Fruit fly (Drosophila melanogaster) whole organism, embryonic: ENCODE measurements around the gene SamDC.

Experiments used
- Asciz ChIP-seq: fragments of 200-800 bp; sonication (Bioruptor generic); optimal IDR thresholded peaks from 2 replicates; lab custom pipeline; 2017; ENCODE audit warnings: missing biosample characterization, mild to moderate bottlenecking, missing genetic modification characterization, missing genetic modification reagents
- Awh ChIP-seq: fragments of 200-800 bp; sonication (Bioruptor generic); IDR thresholded peaks from 2 replicates; pipeline ENCODE4, ENCODE4 v1.3.6; 2022; ENCODE audit warnings: missing biosample characterization, missing genetic modification characterization
- Bteb2 ChIP-seq: fragments of 200-800 bp; sonication (Bioruptor generic); optimal IDR thresholded peaks from 2 replicates; lab custom pipeline; 2016; ENCODE audit warnings: missing biosample characterization, missing genetic modification characterization
- CG10147 ChIP-seq: fragments of 200-800 bp; sonication (Bioruptor generic); optimal IDR thresholded peaks from 2 replicates; lab custom pipeline; 2019; ENCODE audit warnings: missing biosample characterization, mild to moderate bottlenecking, missing genetic modification characterization, moderate library complexity
- CG10209 ChIP-seq: fragments of 200-800 bp; sonication (Bioruptor generic); optimal IDR thresholded peaks from 3 replicates; lab custom pipeline; 2017; ENCODE audit warnings: missing biosample characterization, mild to moderate bottlenecking, missing genetic modification characterization, missing genetic modification reagents
- CG10543 ChIP-seq: fragments of 200-800 bp; sonication (Bioruptor generic); optimal IDR thresholded peaks from 3 replicates; lab custom pipeline; 2017; ENCODE audit warnings: missing biosample characterization, mild to moderate bottlenecking, missing genetic modification characterization, moderate library complexity
- CG12299 ChIP-seq: fragments of 200-800 bp; sonication (Bioruptor generic); optimal IDR thresholded peaks from 2 replicates; lab custom pipeline; 2018; ENCODE audit warnings: missing biosample characterization, mild to moderate bottlenecking, missing genetic modification characterization
- CG13775 ChIP-seq: fragments of 200-800 bp; sonication (Bioruptor generic); optimal IDR thresholded peaks from 3 replicates; lab custom pipeline; 2017; ENCODE audit warnings: missing biosample characterization, mild to moderate bottlenecking, missing genetic modification characterization
- CG14441 ChIP-seq: fragments of 200-800 bp; sonication (Bioruptor generic); IDR thresholded peaks from 2 replicates; pipeline ENCODE4 v1.3.6; 2022; ENCODE audit warnings: missing biosample characterization, missing genetic modification characterization
- CG14710 ChIP-seq: fragments of 200-800 bp; sonication (Bioruptor generic); optimal IDR thresholded peaks from 3 replicates; lab custom pipeline; 2019; ENCODE audit warnings: missing biosample characterization, mild to moderate bottlenecking, missing genetic modification characterization, moderate library complexity
- CG17359 ChIP-seq: fragments of 200-800 bp; sonication (Bioruptor generic); optimal IDR thresholded peaks from 3 replicates; lab custom pipeline; 2018; ENCODE audit warnings: missing biosample characterization, mild to moderate bottlenecking, missing genetic modification characterization, moderate library complexity
- CG17385 ChIP-seq: fragments of 200-800 bp; sonication (Bioruptor generic); optimal IDR thresholded peaks from 3 replicates; lab custom pipeline; 2018; ENCODE audit warnings: missing biosample characterization, mild to moderate bottlenecking, missing genetic modification characterization
- CG18599 ChIP-seq: fragments of 200-800 bp; sonication (Bioruptor generic); optimal IDR thresholded peaks from 3 replicates; lab custom pipeline; 2017; ENCODE audit warnings: missing biosample characterization, missing genetic modification characterization, mild to moderate bottlenecking, moderate library complexity, missing genetic modification reagents
- CG31388 ChIP-seq: fragments of 200-800 bp; sonication (Bioruptor generic); optimal IDR thresholded peaks from 2 replicates; lab custom pipeline; 2016; ENCODE audit warnings: missing biosample characterization, missing genetic modification characterization
- CG33213 ChIP-seq: fragments of 200-800 bp; sonication (Bioruptor generic); optimal IDR thresholded peaks from 3 replicates; lab custom pipeline; 2016; ENCODE audit warnings: missing biosample characterization, missing genetic modification characterization
- CG34224 ChIP-seq: fragments of 200-800 bp; sonication (Bioruptor generic); IDR thresholded peaks from 3 replicates; pipeline ENCODE4 v1.3.6; 2022; ENCODE audit warnings: missing biosample characterization, missing genetic modification characterization; ENCODE audit not compliant: partially characterized antibody
- CG3847 ChIP-seq: fragments of 200-800 bp; sonication (Bioruptor generic); IDR thresholded peaks from 2 replicates; pipeline ENCODE4 v1.3.6; 2022; ENCODE audit warnings: missing biosample characterization, missing genetic modification characterization
- CG3995 ChIP-seq: fragments of 200-800 bp; sonication (Bioruptor generic); optimal IDR thresholded peaks from 3 replicates; lab custom pipeline; 2016; ENCODE audit warnings: missing biosample characterization, missing genetic modification characterization
- CG6689 ChIP-seq: fragments of 200-800 bp; sonication (Bioruptor generic); IDR thresholded peaks from 2 replicates; pipeline ENCODE4 v1.3.6; 2022; ENCODE audit warnings: missing biosample characterization, missing genetic modification characterization
- CG6765 ChIP-seq: fragments of 200-800 bp; sonication (Bioruptor generic); optimal IDR thresholded peaks from 3 replicates; lab custom pipeline; 2017; ENCODE audit warnings: missing biosample characterization, mild to moderate bottlenecking, missing genetic modification characterization
- CG6813 ChIP-seq: fragments of 200-800 bp; sonication (Bioruptor generic); optimal IDR thresholded peaks from 2 replicates; lab custom pipeline; 2017; ENCODE audit warnings: missing biosample characterization, missing genetic modification characterization, mild to moderate bottlenecking, moderate library complexity, missing genetic modification reagents
- CG7372 ChIP-seq: fragments of 200-800 bp; sonication (Bioruptor generic); IDR thresholded peaks from 2 replicates; pipeline ENCODE4 v1.3.6; 2022; ENCODE audit warnings: missing biosample characterization, missing genetic modification characterization
- CG8388 ChIP-seq: fragments of 200-800 bp; sonication (Bioruptor generic); optimal IDR thresholded peaks from 2 replicates; lab custom pipeline; 2019; ENCODE audit warnings: missing biosample characterization, mild to moderate bottlenecking, missing genetic modification characterization, moderate library complexity
- CG9215 ChIP-seq: fragments of 200-800 bp; sonication (Bioruptor generic); IDR thresholded peaks from 2 replicates; pipeline ENCODE4 v1.3.6; 2022; ENCODE audit warnings: missing biosample characterization, missing genetic modification characterization
- CHES-1-like ChIP-seq: fragments of 200-800 bp; sonication (Bioruptor generic); optimal IDR thresholded peaks from 2 replicates; lab custom pipeline; 2016; ENCODE audit warnings: missing biosample characterization, missing genetic modification characterization
- CkIIα-i1 ChIP-seq: fragments of 200-800 bp; sonication (Bioruptor generic); IDR thresholded peaks from 2 replicates; pipeline ENCODE4 v1.3.6; 2022; ENCODE audit warnings: missing biosample characterization, missing genetic modification characterization
- Doc3 ChIP-seq: fragments of 200-800 bp; sonication (Bioruptor generic); IDR thresholded peaks from 3 replicates; pipeline ENCODE4 v1.3.6; 2022; ENCODE audit warnings: missing biosample characterization, missing genetic modification characterization; ENCODE audit not compliant: partially characterized antibody
- ERR ChIP-seq: fragments of 200-800 bp; sonication (Bioruptor generic); optimal IDR thresholded peaks from 2 replicates; lab custom pipeline; 2016; ENCODE audit warnings: missing biosample characterization, missing genetic modification characterization
- Hey ChIP-seq: fragments of 200-800 bp; sonication (Bioruptor generic); optimal IDR thresholded peaks from 3 replicates; lab custom pipeline; 2018; ENCODE audit warnings: missing biosample characterization, mild to moderate bottlenecking, missing genetic modification characterization
- HmgZ ChIP-seq: fragments of 200-800 bp; sonication (Bioruptor generic); optimal IDR thresholded peaks from 2 replicates; lab custom pipeline; 2018; ENCODE audit warnings: missing biosample characterization, mild to moderate bottlenecking, missing genetic modification characterization
- Neu2 ChIP-seq: fragments of 200-800 bp; sonication (Bioruptor generic); optimal IDR thresholded peaks from 3 replicates; lab custom pipeline; 2016; ENCODE audit warnings: missing biosample characterization, missing genetic modification characterization, borderline replicate concordance
- Optix ChIP-seq: fragments of 200-800 bp; sonication (Bioruptor generic); IDR thresholded peaks from 3 replicates; pipeline ENCODE4 v1.3.6; 2022; ENCODE audit warnings: missing biosample characterization, missing genetic modification characterization
- TFAM ChIP-seq: fragments of 200-800 bp; sonication (Bioruptor generic); optimal IDR thresholded peaks from 2 replicates; lab custom pipeline; 2017; ENCODE audit warnings: missing biosample characterization, missing genetic modification characterization, inconsistent platforms
- ara ChIP-seq: fragments of 200-800 bp; sonication (Bioruptor generic); IDR thresholded peaks from 2 replicates; pipeline ENCODE4 v1.3.6; 2022; ENCODE audit warnings: missing biosample characterization, missing genetic modification characterization
- danr ChIP-seq: fragments of 200-800 bp; sonication (Bioruptor generic); IDR thresholded peaks from 2 replicates; pipeline ENCODE4 v1.3.6; 2022; ENCODE audit warnings: missing biosample characterization, missing genetic modification characterization
- emc ChIP-seq: fragments of 200-800 bp; sonication (Bioruptor generic); optimal IDR thresholded peaks from 2 replicates; lab custom pipeline; 2016; ENCODE audit warnings: missing biosample characterization, missing genetic modification characterization
- en ChIP-seq: fragments of 200-800 bp; sonication (Bioruptor generic); optimal IDR thresholded peaks from 2 replicates; lab custom pipeline; 2016; ENCODE audit warnings: missing biosample characterization, missing genetic modification characterization
- gro ChIP-seq: fragments of 200-800 bp; sonication (Bioruptor generic); optimal IDR thresholded peaks from 2 replicates; lab custom pipeline; 2016; ENCODE audit warnings: missing biosample characterization, missing genetic modification characterization
- gt ChIP-seq: fragments of 200-800 bp; sonication (Bioruptor generic); IDR thresholded peaks from 2 replicates; pipeline ENCODE4 v1.3.6; 2022; ENCODE audit warnings: missing biosample characterization, missing genetic modification characterization
- hb ChIP-seq: fragments of 200-800 bp; sonication (Bioruptor generic); IDR thresholded peaks from 3 replicates; pipeline ENCODE4 v1.3.6; 2022; ENCODE audit warnings: missing biosample characterization, missing genetic modification characterization; ENCODE audit not compliant: partially characterized antibody
- lab ChIP-seq: fragments of 200-800 bp; sonication (Bioruptor generic); optimal IDR thresholded peaks from 3 replicates; lab custom pipeline; 2017; ENCODE audit warnings: missing biosample characterization, missing genetic modification characterization, mild to moderate bottlenecking, moderate library complexity, missing genetic modification reagents
- otp ChIP-seq: fragments of 200-800 bp; sonication (Bioruptor generic); IDR thresholded peaks from 3 replicates; pipeline ENCODE4, ENCODE4 v1.3.6; 2022; ENCODE audit warnings: missing biosample characterization, missing genetic modification characterization
- pros ChIP-seq: fragments of 200-800 bp; sonication (Bioruptor generic); optimal IDR thresholded peaks from 3 replicates; lab custom pipeline; 2019; ENCODE audit warnings: missing biosample characterization, mild to moderate bottlenecking, missing genetic modification characterization, moderate library complexity
- pum ChIP-seq: fragments of 200-800 bp; sonication (Bioruptor generic); optimal IDR thresholded peaks from 2 replicates; lab custom pipeline; 2016; ENCODE audit warnings: missing biosample characterization, missing genetic modification characterization
- rib ChIP-seq: fragments of 200-800 bp; sonication (Bioruptor generic); IDR thresholded peaks from 2 replicates; pipeline ENCODE4 v1.3.6; 2022; ENCODE audit warnings: missing biosample characterization, missing genetic modification characterization
- so ChIP-seq: fragments of 200-800 bp; sonication (Bioruptor generic); IDR thresholded peaks from 3 replicates; pipeline ENCODE4 v1.3.6; 2022; ENCODE audit warnings: missing biosample characterization, missing genetic modification characterization
- sob ChIP-seq: fragments of 200-800 bp; sonication (Bioruptor generic); IDR thresholded peaks from 2 replicates; pipeline ENCODE4 v1.3.6; 2022; ENCODE audit warnings: missing biosample characterization, missing genetic modification characterization
- stc ChIP-seq: fragments of 200-800 bp; sonication (Bioruptor generic); IDR thresholded peaks from 2 replicates; pipeline ENCODE4 v1.3.6; 2022; ENCODE audit warnings: missing biosample characterization, missing genetic modification characterization
- tx ChIP-seq: fragments of 200-800 bp; sonication (Bioruptor generic); optimal IDR thresholded peaks from 2 replicates; lab custom pipeline; 2016; ENCODE audit warnings: missing biosample characterization, missing genetic modification characterization
- wdn ChIP-seq: fragments of 200-800 bp; sonication (Bioruptor generic); IDR thresholded peaks from 2 replicates; pipeline ENCODE4 v1.3.6; 2022; ENCODE audit warnings: missing biosample characterization, missing genetic modification characterization
- z ChIP-seq: fragments of 200-800 bp; sonication (Bioruptor generic); IDR thresholded peaks from 3 replicates; pipeline ENCODE4 v1.3.6; 2022; ENCODE audit warnings: missing biosample characterization, missing genetic modification characterization

Gene SamDC

DNA sequence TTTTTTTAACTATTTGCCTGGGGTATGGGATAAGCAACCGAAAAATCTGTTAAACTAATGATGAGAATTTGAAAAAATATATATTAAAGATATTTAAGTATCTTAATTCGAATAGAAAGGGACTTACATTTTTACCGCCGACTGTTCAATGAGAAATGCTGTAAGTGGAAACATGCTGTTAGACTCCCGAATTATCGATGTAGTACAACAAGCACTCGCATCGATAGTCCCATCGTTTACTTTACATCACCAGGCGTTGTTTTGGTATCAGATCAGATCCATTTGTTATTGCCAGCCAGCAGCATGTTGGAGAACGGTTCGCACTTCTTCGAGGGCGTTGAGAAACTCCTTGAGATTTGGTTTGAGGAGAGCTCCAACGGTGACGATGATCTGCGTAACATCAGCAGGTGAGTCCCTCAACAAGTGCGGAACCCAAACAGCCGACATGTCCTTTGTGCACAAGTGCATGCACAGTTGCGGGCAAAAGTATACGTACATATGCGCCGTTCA lies at the start of gene SamDC:
Gene SamDC, plus strand, starts transcription at position 246 of the 510 bp plus-strand sequence.
- TF ChIP-seq CG9215 (GFP tag; lab: Robert Waterston, UW) (no peak), CG13775 (GFP tag; lab: Kevin White, UChicago) (peak; percentile 45), sob (peak; percentile 65; the same call in 1 of the 2 replicates), CG10543 (GFP tag; lab: Kevin White, UChicago) (no peak), CG10209 (GFP tag; lab: Kevin White, UChicago) (peak; percentile 36), wdn (GFP tag; lab: Robert Waterston, UW) (no peak), CG31388 (GFP tag; lab: Kevin White, UChicago) (no peak), Bteb2 (no peak), danr (no peak), gro (peak; percentile 52), Awh (GFP tag; lab: Robert Waterston, UW) (no peak), CG33213 (GFP tag; lab: Kevin White, UChicago) (peak; percentile 34), ERR (no peak), gt (GFP tag; lab: Robert Waterston, UW) (no peak), Neu2 (GFP tag; lab: Kevin White, UChicago) (no peak), CG14441 (peak; percentile 5; the same call in 1 of the 2 replicates), otp (GFP tag; lab: Robert Waterston, UW) (no peak), pum (GFP tag; lab: Kevin White, UChicago) (no peak), rib (GFP tag; lab: Robert Waterston, UW) (no peak), z (GFP tag; lab: Robert Waterston, UW) (no peak), CG10147 (GFP tag; lab: Kevin White, UChicago) (no peak), Hey (no peak), ara (GFP tag; lab: Robert Waterston, UW) (peak; percentile 58; the same call in 1 of the 2 replicates), CkIIα-i1 (no peak), CG7372 (GFP tag; lab: Robert Waterston, UW) (no peak), CG12299 (no peak), tx (GFP tag; lab: Kevin White, UChicago) (no peak), CG34224 (GFP tag; lab: Robert Waterston, UW) (peak; percentile 79), CG3995 (GFP tag; lab: Kevin White, UChicago) (peak; percentile 8), CG8388 (peak; percentile 99), Asciz (GFP tag; lab: Kevin White, UChicago) (no peak), emc (GFP tag; lab: Kevin White, UChicago) (no peak), CG17359 (tag; lab: Kevin White, UChicago) (peak; percentile 23), so (no peak), lab (GFP tag; lab: Kevin White, UChicago) (no peak), CG6813 (peak; percentile 46), CG3847 (GFP tag; lab: Robert Waterston, UW) (no peak; the same call in none of the 2 replicates), Optix (no peak), Doc3 (GFP tag; lab: Robert Waterston, UW) (peak; percentile 68), CHES-1-like (GFP tag; lab: Kevin White, UChicago) (no peak), HmgZ (tag; lab: Kevin White, UChicago) (peak; percentile 59), hb (GFP tag; lab: Robert Waterston, UW) (peak; percentile 73; the same call in 2 of the 3 replicates), TFAM (GFP tag; lab: Kevin White, UChicago) (no peak), pros (GFP tag; lab: Kevin White, UChicago) (peak; percentile 14), CG17385 (GFP tag; lab: Kevin White, UChicago) (peak; percentile 48), CG6689 (0 out of 2 replicates have a peak, but pooled peaks have one; percentile 24), CG6765 (GFP tag; lab: Kevin White, UChicago) (peak; percentile 31), en (GFP tag; lab: Kevin White, UChicago) (no peak), stc (GFP tag; lab: Robert Waterston, UW) (peak; percentile 64; the same call in 1 of the 2 replicates), CG18599 (GFP tag; lab: Kevin White, UChicago) (no peak), CG14710 (tag; lab: Kevin White, UChicago) (peak; percentile 47)
